Fruit fly (Drosophila melanogaster): ENCODE measurements around the gene Atet.

dm6 chr2L:4365792-4366326 lies 32.1 kb downstream of the Atet start:
- no peak for TF ChIP-seq Dll (optimal IDR thresholded peaks at IDR 0.05)
- no peak for TF ChIP-seq CG8478 (optimal IDR thresholded peaks at IDR 0.05)
- TF ChIP-seq EcR (GFP tag; optimal IDR thresholded peaks at IDR 0.05), result no peak
- TF ChIP-seq usp (GFP tag; optimal IDR thresholded peaks at IDR 0.05), result no peak
